Fruit fly (Drosophila melanogaster) whole organism, embryonic: ENCODE data around the gene SmD2.

ENCODE experiments used
- ATbp ChIP-seq: fragments of 200-800 bp; sonication (Bioruptor generic); optimal IDR thresholded peaks from 2 replicates; lab custom pipeline; 2017; ENCODE audit warnings: missing biosample characterization, mild to moderate bottlenecking, missing genetic modification characterization, missing genetic modification reagents
- Atf6 ChIP-seq: fragments of 200-800 bp; sonication (Bioruptor generic); IDR thresholded peaks from 2 replicates; pipeline ENCODE4 v1.3.6; 2022; ENCODE audit warnings: missing biosample characterization, missing genetic modification characterization
- CG10267 ChIP-seq: fragments of 200-800 bp; sonication (Bioruptor generic); optimal IDR thresholded peaks from 2 replicates; lab custom pipeline; 2018; ENCODE audit warnings: missing biosample characterization, mild to moderate bottlenecking, missing genetic modification characterization, moderate library complexity
- CG10321 ChIP-seq: fragments of 200-800 bp; sonication (Bioruptor generic); IDR thresholded peaks from 2 replicates; pipeline ENCODE4 v1.3.6; 2022; ENCODE audit warnings: missing biosample characterization, missing genetic modification characterization
- CG11504 ChIP-seq: fragments of 200-800 bp; sonication (Bioruptor generic); optimal IDR thresholded peaks from 3 replicates; lab custom pipeline; 2019; ENCODE audit warnings: missing biosample characterization, mild to moderate bottlenecking, missing genetic modification characterization, moderate library complexity
- CG12155 ChIP-seq: fragments of 200-800 bp; sonication (Bioruptor generic); optimal IDR thresholded peaks from 3 replicates; lab custom pipeline; 2016; ENCODE audit warnings: missing biosample characterization, missing genetic modification characterization
- CG12299 ChIP-seq: fragments of 200-800 bp; sonication (Bioruptor generic); optimal IDR thresholded peaks from 2 replicates; lab custom pipeline; 2018; ENCODE audit warnings: missing biosample characterization, mild to moderate bottlenecking, missing genetic modification characterization
- CG1233 ChIP-seq: fragments of 200-800 bp; sonication (Bioruptor generic); optimal IDR thresholded peaks from 4 replicates; lab custom pipeline; 2018; ENCODE audit warnings: missing biosample characterization, mild to moderate bottlenecking, missing genetic modification characterization
- CG13424 ChIP-seq: fragments of 200-800 bp; sonication (Bioruptor generic); optimal IDR thresholded peaks from 2 replicates; lab custom pipeline; 2019; ENCODE audit warnings: missing biosample characterization, mild to moderate bottlenecking, missing genetic modification characterization, moderate library complexity
- CG14710 ChIP-seq: fragments of 200-800 bp; sonication (Bioruptor generic); optimal IDR thresholded peaks from 3 replicates; lab custom pipeline; 2019; ENCODE audit warnings: missing biosample characterization, mild to moderate bottlenecking, missing genetic modification characterization, moderate library complexity
- CG15269 ChIP-seq: fragments of 200-800 bp; sonication (Bioruptor generic); optimal IDR thresholded peaks from 2 replicates; lab custom pipeline; 2018; ENCODE audit warnings: missing biosample characterization, mild to moderate bottlenecking, missing genetic modification characterization, moderate library complexity
- CG17359 ChIP-seq: fragments of 200-800 bp; sonication (Bioruptor generic); optimal IDR thresholded peaks from 3 replicates; lab custom pipeline; 2018; ENCODE audit warnings: missing biosample characterization, mild to moderate bottlenecking, missing genetic modification characterization, moderate library complexity
- CG17568 ChIP-seq: fragments of 200-800 bp; sonication (Bioruptor generic); optimal IDR thresholded peaks from 2 replicates; lab custom pipeline; 2018; ENCODE audit warnings: missing biosample characterization, mild to moderate bottlenecking, missing genetic modification characterization, moderate library complexity
- CG18262 ChIP-seq: fragments of 200-800 bp; optimal IDR thresholded peaks from 3 replicates; lab custom pipeline; 2019; ENCODE audit warnings: missing biosample characterization, mild to moderate bottlenecking, missing genetic modification characterization, moderate library complexity
- CG2199 ChIP-seq: fragments of 200-800 bp; sonication (Bioruptor generic); IDR thresholded peaks from 3 replicates; pipeline ENCODE4 v1.3.6; 2022; ENCODE audit warnings: missing biosample characterization, missing genetic modification characterization
- CG2712 ChIP-seq: fragments of 200-800 bp; optimal IDR thresholded peaks from 3 replicates; lab custom pipeline; 2019; ENCODE audit warnings: missing biosample characterization, mild to moderate bottlenecking, missing genetic modification characterization, moderate library complexity
- CG30020 ChIP-seq: fragments of 200-800 bp; optimal IDR thresholded peaks from 2 replicates; lab custom pipeline; 2019; ENCODE audit warnings: missing biosample characterization, mild to moderate bottlenecking, missing genetic modification characterization, moderate library complexity
- CG31441 ChIP-seq: fragments of 200-800 bp; sonication (Bioruptor generic); IDR thresholded peaks from 2 replicates; pipeline ENCODE4 v1.3.6; 2022; ENCODE audit warnings: missing biosample characterization, missing genetic modification characterization
- CG5180 ChIP-seq: fragments of 200-800 bp; sonication (Bioruptor generic); optimal IDR thresholded peaks from 3 replicates; lab custom pipeline; 2017; ENCODE audit warnings: missing biosample characterization, missing genetic modification characterization, mild to moderate bottlenecking, moderate library complexity, missing genetic modification reagents
- CG6272 ChIP-seq: fragments of 200-800 bp; sonication (Bioruptor generic); IDR thresholded peaks from 2 replicates; pipeline ENCODE4 v1.3.6; 2022; ENCODE audit warnings: missing biosample characterization, missing genetic modification characterization
- CG9817 ChIP-seq: fragments of 200-800 bp; sonication (Bioruptor generic); optimal IDR thresholded peaks from 2 replicates; lab custom pipeline; 2018; ENCODE audit warnings: missing biosample characterization, mild to moderate bottlenecking, missing genetic modification characterization, moderate library complexity
- Doc2 ChIP-seq: fragments of 200-800 bp; sonication (Bioruptor generic); IDR thresholded peaks from 2 replicates; pipeline ENCODE4 v1.3.6; 2022; ENCODE audit warnings: missing biosample characterization, missing genetic modification characterization
- Lim3 ChIP-seq: fragments of 200-800 bp; sonication (Bioruptor generic); IDR thresholded peaks from 2 replicates; pipeline ENCODE4 v1.3.6; 2022; ENCODE audit warnings: missing biosample characterization, missing genetic modification characterization
- Side ChIP-seq: fragments of 200-800 bp; sonication (Bioruptor generic); optimal IDR thresholded peaks from 2 replicates; lab custom pipeline; 2016; ENCODE audit warnings: missing biosample characterization, missing genetic modification characterization
- Sox100B ChIP-seq: fragments of 200-800 bp; sonication (Bioruptor generic); optimal IDR thresholded peaks from 3 replicates; lab custom pipeline; 2018; ENCODE audit warnings: missing biosample characterization, mild to moderate bottlenecking, missing genetic modification characterization
- TFAM ChIP-seq: fragments of 200-800 bp; sonication (Bioruptor generic); optimal IDR thresholded peaks from 2 replicates; lab custom pipeline; 2017; ENCODE audit warnings: missing biosample characterization, missing genetic modification characterization, inconsistent platforms
- Trl ChIP-seq, 3 experiments: fragments of >200 bp in 2 of 3; fragments of 200-800 bp in 1 of 3; sonication (Bioruptor generic) in 1 of 3; optimal IDR thresholded peaks; 2 replicates in 1 of 3; 3 replicates in 2 of 3; lab custom pipeline; 2016 to 2017; ENCODE audit warnings: missing biosample characterization in 1 of 3, missing genetic modification characterization in 1 of 3
- aop ChIP-seq: fragments of 200-800 bp; sonication (Bioruptor generic); IDR thresholded peaks from 2 replicates; pipeline ENCODE4 v1.3.6; 2022; ENCODE audit warnings: missing biosample characterization, missing genetic modification characterization
- bcd ChIP-seq: fragments of 200-800 bp; sonication (Bioruptor generic); optimal IDR thresholded peaks from 2 replicates; lab custom pipeline; 2017; ENCODE audit warnings: missing biosample characterization, mild to moderate bottlenecking, missing genetic modification characterization
- bsh ChIP-seq, 2 experiments: fragments of 200-800 bp; sonication (Bioruptor generic); optimal IDR thresholded peaks; 2 replicates each; lab custom pipeline; 2017 to 2018; ENCODE audit warnings: mild to moderate bottlenecking in 2 of 2, missing biosample characterization in 2 of 2, missing genetic modification characterization in 2 of 2, moderate library complexity in 1 of 2
- cato ChIP-seq: fragments of 200-800 bp; sonication (Bioruptor generic); optimal IDR thresholded peaks from 2 replicates; lab custom pipeline; 2016; ENCODE audit warnings: missing biosample characterization, missing genetic modification characterization, borderline replicate concordance
- cg ChIP-seq: fragments of 200-800 bp; sonication (Bioruptor generic); optimal IDR thresholded peaks from 3 replicates; lab custom pipeline; 2019; ENCODE audit warnings: missing biosample characterization, mild to moderate bottlenecking, missing genetic modification characterization, moderate library complexity
- chif ChIP-seq, 2 experiments: fragments of 200-800 bp; sonication (Bioruptor generic); optimal IDR thresholded peaks; 3 replicates each; lab custom pipeline; 2016; ENCODE audit warnings: missing biosample characterization in 2 of 2, missing genetic modification characterization in 2 of 2
- chm ChIP-seq: fragments of 200-800 bp; sonication (Bioruptor generic); IDR thresholded peaks from 2 replicates; pipeline ENCODE4 v1.3.6; 2022; ENCODE audit warnings: missing biosample characterization, missing genetic modification characterization
- crol ChIP-seq: fragments of 200-800 bp; sonication (Bioruptor generic); IDR thresholded peaks from 2 replicates; pipeline ENCODE4 v1.3.6; 2022; ENCODE audit warnings: missing biosample characterization, missing genetic modification characterization
- dysf ChIP-seq: fragments of 200-800 bp; sonication (Bioruptor generic); IDR thresholded peaks from 3 replicates; pipeline ENCODE4 v1.3.6; 2022; ENCODE audit warnings: missing biosample characterization, missing genetic modification characterization
- en ChIP-seq: fragments of 200-800 bp; sonication (Bioruptor generic); optimal IDR thresholded peaks from 2 replicates; lab custom pipeline; 2016; ENCODE audit warnings: missing biosample characterization, missing genetic modification characterization
- esg ChIP-seq: fragments of 200-800 bp; sonication (Bioruptor generic); conservative IDR thresholded peaks from 2 replicates; pipeline ENCODE4 v1.3.6; 2022; ENCODE audit warnings: missing biosample characterization, missing genetic modification characterization
- fru ChIP-seq: fragments of >200 bp; optimal IDR thresholded peaks from 2 replicates; lab custom pipeline; 2017
- gem ChIP-seq: fragments of 200-800 bp; sonication (Bioruptor generic); optimal IDR thresholded peaks from 2 replicates; lab custom pipeline; 2019; ENCODE audit warnings: missing biosample characterization, mild to moderate bottlenecking, missing genetic modification characterization, moderate library complexity
- nerfin-1 ChIP-seq: fragments of 200-800 bp; sonication (Bioruptor generic); optimal IDR thresholded peaks from 3 replicates; lab custom pipeline; 2019; ENCODE audit warnings: missing biosample characterization, mild to moderate bottlenecking, missing genetic modification characterization, moderate library complexity
- onecut ChIP-seq: fragments of 200-800 bp; sonication (Bioruptor generic); IDR thresholded peaks from 2 replicates; pipeline ENCODE4 v1.3.6; 2022; ENCODE audit warnings: missing biosample characterization, missing genetic modification characterization
- pan ChIP-seq, 4 experiments: fragments of >200 bp in 3 of 4; fragments of 200-800 bp in 1 of 4; sonication (Bioruptor generic) in 1 of 4; optimal IDR thresholded peaks in 3 of 4; IDR thresholded peaks in 1 of 4; 2 replicates each; pipeline versions ENCODE4 v1.3.6 to Lab custom; 2017 to 2022; ENCODE audit warnings: missing biosample characterization in 2 of 4, missing genetic modification characterization in 2 of 4, mixed read lengths in 1 of 4
- row ChIP-seq: fragments of 200-800 bp; sonication (Bioruptor generic); IDR thresholded peaks from 3 replicates; pipeline ENCODE4 v1.3.6; 2022; ENCODE audit warnings: missing biosample characterization, missing genetic modification characterization
- run ChIP-seq: fragments of 200-800 bp; sonication (Bioruptor generic); optimal IDR thresholded peaks from 3 replicates; lab custom pipeline; 2018; ENCODE audit warnings: missing biosample characterization, mild to moderate bottlenecking, missing genetic modification characterization
- schlank ChIP-seq: fragments of 200-800 bp; sonication (Bioruptor generic); optimal IDR thresholded peaks from 2 replicates; lab custom pipeline; 2018; ENCODE audit warnings: missing biosample characterization, mild to moderate bottlenecking, missing genetic modification characterization
- sd ChIP-seq: fragments of 200-800 bp; sonication (Bioruptor generic); optimal IDR thresholded peaks from 3 replicates; lab custom pipeline; 2018; ENCODE audit warnings: missing biosample characterization, mild to moderate bottlenecking, missing genetic modification characterization, moderate library complexity
- vnd ChIP-seq: fragments of 200-800 bp; sonication (Bioruptor generic); IDR thresholded peaks from 3 replicates; pipeline ENCODE4 v1.3.6; 2022; ENCODE audit warnings: missing biosample characterization, missing genetic modification characterization; ENCODE audit not compliant: partially characterized antibody

Gene SmD2

DNA sequence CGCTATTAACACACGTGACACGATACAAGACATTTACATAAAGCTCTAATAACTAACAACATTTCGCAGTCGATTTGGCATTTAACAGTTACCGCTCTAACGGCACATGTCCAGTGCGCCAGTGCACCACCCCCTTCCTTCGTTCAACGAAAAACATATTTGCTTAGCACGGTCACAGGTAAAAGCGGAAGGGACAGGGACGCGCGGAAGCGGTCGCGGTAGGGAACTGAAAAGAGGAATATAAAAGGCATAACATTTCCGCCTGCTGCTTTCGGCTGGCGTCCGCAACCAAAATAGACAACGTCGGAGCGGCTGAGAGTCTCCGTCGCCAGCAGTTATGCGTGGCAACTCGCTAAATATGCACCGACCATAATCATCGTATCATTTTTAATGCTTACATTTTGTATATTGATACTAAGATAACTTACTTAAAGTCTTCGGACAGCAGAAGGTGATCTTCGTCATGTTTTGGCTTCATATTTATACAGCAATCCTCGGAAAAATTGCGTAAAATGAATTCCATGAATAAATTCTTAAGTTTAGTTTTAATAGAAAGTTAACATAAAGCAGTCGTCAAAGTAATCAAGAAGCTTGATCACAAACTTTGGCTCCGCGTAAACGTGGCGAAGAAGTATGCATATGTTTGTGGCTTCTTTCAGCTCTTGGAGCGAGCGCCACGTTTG lies 6.1 kb upstream of the SmD2 start (continued):
- TF ChIP-seq CG9817 (tag; lab: Kevin White, UChicago) (peak; percentile 11), CG15269 (tag; lab: Kevin White, UChicago) (peak; percentile 10), CG17359 (tag; lab: Kevin White, UChicago) (peak; percentile 59), CG12155 (GFP tag; lab: Kevin White, UChicago) (no peak), CG6272 (GFP tag; lab: Robert Waterston, UW) (no peak), CG1233 (GFP tag; lab: Kevin White, UChicago) (peak; percentile 9), en (GFP tag; lab: Kevin White, UChicago) (no peak), vnd (GFP tag; lab: Robert Waterston, UW) (no peak), schlank (tag; lab: Kevin White, UChicago) (no peak), CG10321 (GFP tag; lab: Robert Waterston, UW) (no peak), Atf6 (GFP tag; lab: Robert Waterston, UW) (no peak; the same call in 1 of the 2 replicates), chm (no peak), Trl (optimal IDR thresholded peaks at IDR 0.05; lab: Kevin White, UChicago) (no peak), Trl (GFP tag; optimal IDR thresholded peaks at IDR 0.05; lab: Kevin White, UChicago) (no peak), pan (optimal IDR thresholded peaks at IDR 0.05; lab: Kevin White, UChicago) (no peak), pan (GFP tag; optimal IDR thresholded peaks at IDR 0.05 in 1 of 2, IDR thresholded peaks at IDR 0.05 in 1 of 2) (no peak), CG13424 (peak; percentile 56), CG30020 (tag; lab: Kevin White, UChicago) (no peak), dysf (GFP tag; lab: Robert Waterston, UW) (peak; percentile 47; the same call in 1 of the 3 replicates), CG17568 (no peak), bsh (GFP tag; optimal IDR thresholded peaks at IDR 0.05; lab: Kevin White, UChicago) (peak; percentile 36 to 48), run (tag; lab: Kevin White, UChicago) (peak; percentile 24), sd (peak; percentile 13), CG11504 (tag; lab: Kevin White, UChicago) (peak; percentile 54), Lim3 (no peak), CG14710 (no peak), row (GFP tag; lab: Robert Waterston, UW) (peak; percentile 34; the same call in 1 of the 3 replicates), onecut (GFP tag; lab: Robert Waterston, UW) (no peak), CG31441 (GFP tag; lab: Robert Waterston, UW) (peak; percentile 41; the same call in 1 of the 2 replicates), CG5180 (GFP tag; lab: Kevin White, UChicago) (peak; percentile 5), Sox100B (GFP tag; lab: Kevin White, UChicago) (peak; percentile 62), CG2712 (tag; lab: Kevin White, UChicago) (peak; percentile 51), nerfin-1 (tag; lab: Kevin White, UChicago) (peak; percentile 20), cg (GFP tag; lab: Kevin White, UChicago) (peak; percentile 50), CG12299 (tag; lab: Kevin White, UChicago) (peak; percentile 13), aop (GFP tag; lab: Robert Waterston, UW) (no peak), esg (GFP tag; lab: Robert Waterston, UW) (no peak), ATbp (peak; percentile 23), CG10267 (tag; lab: Kevin White, UChicago) (peak; percentile 14), Doc2 (no peak), crol (GFP tag; lab: Robert Waterston, UW) (peak; percentile 75), gem (tag; lab: Kevin White, UChicago) (peak; percentile 51), TFAM (GFP tag; lab: Kevin White, UChicago) (no peak), cato (GFP tag; lab: Kevin White, UChicago) (no peak), bcd (GFP tag; lab: Kevin White, UChicago) (no peak), Side (GFP tag; lab: Kevin White, UChicago) (no peak), fru (lab: Kevin White, UChicago) (no peak), CG2199 (GFP tag; lab: Robert Waterston, UW) (peak; percentile 15; the same call in 1 of the 3 replicates), chif (GFP tag; optimal IDR thresholded peaks at IDR 0.05; lab: Kevin White, UChicago) (no peak), CG18262 (tag; lab: Kevin White, UChicago) (peak; percentile 48)
